ENCODE assay signal across 2 fruit fly cellular contexts in genomic region chr3L:13420212-13420611, dm6.
A peak's percentile ranks its signal among the peaks of the same experiment; 100 is the strongest.
TF ChIP-seq lines count a peak whose summit lies in the region.

No protein-coding gene starts in this region.

- TF ChIP-seq CTCF in whole organism, embryonic (GFP tag; optimal IDR thresholded peaks at IDR 0.05; lab: Kevin White, UChicago), result no peak

TF ChIP-seq in whole organism, adult, 20 proteins besides CTCF, POLR2A, EP300 and RAD21:
- TF ChIP-seq CG11617 (GFP tag; optimal IDR thresholded peaks at IDR 0.05; lab: Kevin White, UChicago), result no peak
- peak; percentile 15 for TF ChIP-seq kay (GFP tag; lab: Kevin White, UChicago; ENCODE audit: borderline replicate concordance)
TF ChIP-seq in whole organism, adult: peak in this region for 1.

TF ChIP-seq in whole organism, embryonic, 481 proteins besides CTCF, POLR2A, EP300 and RAD21:
- no peak for TF ChIP-seq gcm2 (GFP tag; optimal IDR thresholded peaks at IDR 0.05; lab: Kevin White, UChicago)
- TF ChIP-seq CG7372 (GFP tag; IDR thresholded peaks at IDR 0.05; lab: Robert Waterston, UW), result peak; percentile 87
- peak; percentile 67 for TF ChIP-seq CG12769 (tag; optimal IDR thresholded peaks at IDR 0.05; lab: Kevin White, UChicago)
TF ChIP-seq in whole organism, embryonic: peak in this region for 2.

Comparison
In these comparisons a context has a peak if more than half of its experiments do, and no peak if none do; other contexts are left out.
1. Of the 1 proteins assayed by ChIP-seq in both whole organism, embryonic and whole organism, adult: peak only in whole organism, embryonic: none; only in whole organism, adult: kay; in both: none; in neither: 0.